Fruit fly (Drosophila melanogaster): ENCODE data around the gene CG5149.
A peak's percentile ranks its signal among the peaks of the same experiment; 100 is the strongest.

The CG5149 gene

dm6 chr2L:7387813-7388558, at the start of gene CG5149, which contains the start of gene gudu (continued):
- TF ChIP-seq ftz-f1 (GFP tag; optimal IDR thresholded peaks at IDR 0.05) (no peak), Awh (GFP tag; IDR thresholded peaks at IDR 0.05) (no peak), zen (tag; optimal IDR thresholded peaks at IDR 0.05) (peak; percentile 22), ttk (GFP tag; IDR thresholded peaks at IDR 0.05) (no peak), MTF-1 (GFP tag; optimal IDR thresholded peaks at IDR 0.05; ENCODE audit: borderline replicate concordance) (no peak), grau (tag; optimal IDR thresholded peaks at IDR 0.05) (no peak), CG34376 (GFP tag; optimal IDR thresholded peaks at IDR 0.05) (no peak), NfI (GFP tag; optimal IDR thresholded peaks at IDR 0.05) (no peak), CG11504 (tag; optimal IDR thresholded peaks at IDR 0.05) (peak; percentile 70), Nf-YB (GFP tag; optimal IDR thresholded peaks at IDR 0.05) (no peak), Eip74EF (GFP tag; optimal IDR thresholded peaks at IDR 0.05) (no peak), psq (GFP tag; optimal IDR thresholded peaks at IDR 0.05) (no peak), Oli (tag; optimal IDR thresholded peaks at IDR 0.05) (no peak), gt (GFP tag; IDR thresholded peaks at IDR 0.05) (no peak), CG7839 (tag; optimal IDR thresholded peaks at IDR 0.05) (no peak), bab2 (GFP tag; optimal IDR thresholded peaks at IDR 0.05) (no peak), CG18262 (tag; optimal IDR thresholded peaks at IDR 0.05) (peak; percentile 31), CG18599 (GFP tag; optimal IDR thresholded peaks at IDR 0.05) (no peak), sens-2 (GFP tag; IDR thresholded peaks at IDR 0.05) (no peak), btn (GFP tag; optimal IDR thresholded peaks at IDR 0.05) (no peak), CG1832 (GFP tag; optimal IDR thresholded peaks at IDR 0.05) (no peak), CG8281 (tag; optimal IDR thresholded peaks at IDR 0.05) (no peak), CG8924 (tag; optimal IDR thresholded peaks at IDR 0.05) (no peak), Dfd (GFP tag; optimal IDR thresholded peaks at IDR 0.05) (no peak), CG6254 (GFP tag; optimal IDR thresholded peaks at IDR 0.05) (no peak), wek (GFP tag; optimal IDR thresholded peaks at IDR 0.05) (no peak), CG14860 (GFP tag; IDR thresholded peaks at IDR 0.05; ENCODE audit: partially characterized antibody) (peak; percentile 83), unc-4 (GFP tag; IDR thresholded peaks at IDR 0.05; ENCODE audit: partially characterized antibody) (peak; percentile 88), CG6689 (GFP tag; IDR thresholded peaks at IDR 0.05) (no peak), CG17912 (GFP tag; optimal IDR thresholded peaks at IDR 0.05) (no peak), run (tag; optimal IDR thresholded peaks at IDR 0.05) (no peak), trem (tag; optimal IDR thresholded peaks at IDR 0.05) (peak; percentile 52), amos (GFP tag; IDR thresholded peaks at IDR 0.05; ENCODE audit: partially characterized antibody) (peak; percentile 95), Elba2 (GFP tag; optimal IDR thresholded peaks at IDR 0.05) (no peak), vvl (GFP tag; IDR thresholded peaks at IDR 0.05) (peak; percentile 73), HLHmδ (GFP tag; optimal IDR thresholded peaks at IDR 0.05) (no peak), al (GFP tag; IDR thresholded peaks at IDR 0.05) (no peak), CG1792 (GFP tag; optimal IDR thresholded peaks at IDR 0.05) (no peak), sna (GFP tag; IDR thresholded peaks at IDR 0.05; ENCODE audit: partially characterized antibody) (peak; percentile 76), Dref (GFP tag; IDR thresholded peaks at IDR 0.05) (peak; percentile 73), pho (GFP tag; optimal IDR thresholded peaks at IDR 0.05) (no peak), CG7372 (GFP tag; IDR thresholded peaks at IDR 0.05) (no peak), tgo (GFP tag; IDR thresholded peaks at IDR 0.05) (no peak), MBD-R2 (GFP tag; IDR thresholded peaks at IDR 0.05) (peak; percentile 84), cg (GFP tag; optimal IDR thresholded peaks at IDR 0.05) (no peak), CG4820 (GFP tag; optimal IDR thresholded peaks at IDR 0.05) (no peak), inv (GFP tag; IDR thresholded peaks at IDR 0.05; ENCODE audit: partially characterized antibody) (peak; percentile 89), CG8089 (GFP tag; optimal IDR thresholded peaks at IDR 0.05) (no peak), nerfin-2 (GFP tag; IDR thresholded peaks at IDR 0.05; ENCODE audit: partially characterized antibody) (peak; percentile 77)

Measured in whole organism, embryonic.